Worm (Caenorhabditis elegans): ENCODE results near the gene acs-10.

The acs-10 gene

ce11 chrV:14182860-14183259 is 36.6 kb downstream of the acs-10 start, which contains the start of gene cest-2.3:
TSS of gene cest-2.3 (minus strand) at chrV:14182960.
- TF ChIP-seq sem-2 (GFP tag; optimal IDR thresholded peaks at IDR 0.05) (no peak), unc-39 (tag; optimal IDR thresholded peaks at IDR 0.05) (no peak), mls-2 (tag; optimal IDR thresholded peaks at IDR 0.05) (no peak), ceh-39 (tag; optimal IDR thresholded peaks at IDR 0.05) (no peak), cnd-1 (tag; optimal IDR thresholded peaks at IDR 0.05) (no peak)

DNA sequence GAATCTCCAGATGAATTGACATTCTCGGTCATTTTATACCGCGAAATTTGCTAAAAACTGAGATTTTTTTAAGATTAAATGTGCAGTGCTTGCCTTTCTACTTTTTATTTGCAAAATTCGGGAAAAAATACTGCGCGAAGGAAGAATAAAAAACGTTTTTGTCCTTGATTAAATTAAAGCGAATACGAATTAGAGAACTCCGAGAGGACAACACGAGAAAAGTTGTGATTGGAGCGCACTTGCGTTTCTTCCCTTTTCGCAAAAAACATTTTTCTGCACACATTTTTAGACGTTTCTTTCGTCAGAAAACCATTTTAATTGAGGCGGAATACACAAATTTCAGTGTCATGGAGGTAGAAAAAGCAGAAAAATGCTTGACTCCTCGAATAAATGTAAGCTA is 39.1 kb downstream of the acs-10 start, which contains the start of the genes trm-1 and ints-2:
Gene trm-1, minus strand, starts transcription at position 175 of the 400 bp plus-strand sequence.
Gene ints-2, plus strand, starts transcription at position 249 of the 400 bp plus-strand sequence.
- peak; percentile 12 for TF ChIP-seq lin-13 (tag; optimal IDR thresholded peaks at IDR 0.05)
- peak; percentile 96 for TF ChIP-seq ces-1 (GFP tag; optimal IDR thresholded peaks at IDR 0.05)
- TF ChIP-seq mep-1 (tag; optimal IDR thresholded peaks at IDR 0.05): peak; percentile 1
- peak; percentile 36 for TF ChIP-seq lsy-2 (tag; optimal IDR thresholded peaks at IDR 0.05)
- TF ChIP-seq ceh-39 (tag; optimal IDR thresholded peaks at IDR 0.05): no peak
- peak; percentile 34 for TF ChIP-seq unc-120 (tag; optimal IDR thresholded peaks at IDR 0.05; ENCODE audit: poor library complexity, severe bottlenecking)
- peak; percentile 11 for TF ChIP-seq sptf-1 (tag; optimal IDR thresholded peaks at IDR 0.05)
- no peak for TF ChIP-seq nhr-12 (tag; optimal IDR thresholded peaks at IDR 0.05)
- no peak for TF ChIP-seq nhr-28 (tag; optimal IDR thresholded peaks at IDR 0.05)
- no peak for TF ChIP-seq snpc-4 (tag; optimal IDR thresholded peaks at IDR 0.05)
- TF ChIP-seq elt-3 (tag; optimal IDR thresholded peaks at IDR 0.05): no peak

ce11 chrV:14187104-14187503 is 40.8 kb downstream of the acs-10 start:
- no peak for TF ChIP-seq ceh-83 (GFP tag; optimal IDR thresholded peaks at IDR 0.05)
- no peak for TF ChIP-seq ces-1 (GFP tag; optimal IDR thresholded peaks at IDR 0.05)
- TF ChIP-seq M03D4.4 (tag; optimal IDR thresholded peaks at IDR 0.05): no peak
- TF ChIP-seq lsy-2 (tag; optimal IDR thresholded peaks at IDR 0.05): no peak
- TF ChIP-seq lin-32 (GFP tag; optimal IDR thresholded peaks at IDR 0.05): no peak
- no peak for TF ChIP-seq hlh-1 (tag; optimal IDR thresholded peaks at IDR 0.05)
- TF ChIP-seq nhr-12 (tag; optimal IDR thresholded peaks at IDR 0.05): no peak
- TF ChIP-seq ceh-43 (GFP tag; optimal IDR thresholded peaks at IDR 0.05): no peak
- no peak for TF ChIP-seq unc-120 (tag; optimal IDR thresholded peaks at IDR 0.05; ENCODE audit: poor library complexity, severe bottlenecking)
- no peak for TF ChIP-seq elt-1 (tag; optimal IDR thresholded peaks at IDR 0.05; ENCODE audit: borderline replicate concordance, insufficient read depth)

- TF ChIP-seq ces-1 (GFP tag; optimal IDR thresholded peaks at IDR 0.05): no peak
- no peak for TF ChIP-seq snpc-4 (tag; optimal IDR thresholded peaks at IDR 0.05)
- no peak for TF ChIP-seq mls-2 (tag; optimal IDR thresholded peaks at IDR 0.05)
- no peak for TF ChIP-seq ceh-83 (GFP tag; optimal IDR thresholded peaks at IDR 0.05)
- TF ChIP-seq bed-3 (GFP tag; optimal IDR thresholded peaks at IDR 0.05): no peak
- TF ChIP-seq nhr-28 (tag; optimal IDR thresholded peaks at IDR 0.05): no peak
- TF ChIP-seq unc-39 (tag; optimal IDR thresholded peaks at IDR 0.05): no peak
- no peak for TF ChIP-seq hlh-1 (tag; optimal IDR thresholded peaks at IDR 0.05)
Measured at ce11 chrV:14192870-14193269, 46.6 kb downstream of the acs-10 start.

- TF ChIP-seq ham-2 (GFP tag; optimal IDR thresholded peaks at IDR 0.05): no peak
- no peak for TF ChIP-seq mab-5 (tag; optimal IDR thresholded peaks at IDR 0.05)
- TF ChIP-seq nhr-237 (tag; optimal IDR thresholded peaks at IDR 0.05): no peak
- peak; percentile 4 for TF ChIP-seq elt-3 (tag; optimal IDR thresholded peaks at IDR 0.05)
- peak; percentile 65 for TF ChIP-seq blmp-1 (tag; optimal IDR thresholded peaks at IDR 0.05)
- no peak for TF ChIP-seq ceh-39 (tag; optimal IDR thresholded peaks at IDR 0.05)
- peak; percentile 23 for TF ChIP-seq mep-1 (tag; optimal IDR thresholded peaks at IDR 0.05)
- no peak for TF ChIP-seq unc-39 (tag; optimal IDR thresholded peaks at IDR 0.05)
- TF ChIP-seq lsy-2 (tag; optimal IDR thresholded peaks at IDR 0.05): peak; percentile 35
- TF ChIP-seq zip-8 (tag; optimal IDR thresholded peaks at IDR 0.05): no peak
- TF ChIP-seq flh-1 (GFP tag; optimal IDR thresholded peaks at IDR 0.05): no peak
- no peak for TF ChIP-seq elt-1 (tag; optimal IDR thresholded peaks at IDR 0.05; ENCODE audit: borderline replicate concordance, insufficient read depth)
- no peak for TF ChIP-seq unc-120 (tag; optimal IDR thresholded peaks at IDR 0.05; ENCODE audit: poor library complexity, severe bottlenecking)
- no peak for TF ChIP-seq lin-13 (tag; optimal IDR thresholded peaks at IDR 0.05)
- peak; percentile 73 for TF ChIP-seq hlh-1 (tag; optimal IDR thresholded peaks at IDR 0.05)
- no peak for TF ChIP-seq ceh-83 (GFP tag; optimal IDR thresholded peaks at IDR 0.05)
- TF ChIP-seq mls-2 (tag; optimal IDR thresholded peaks at IDR 0.05): peak; percentile 11
- peak; percentile 58 for TF ChIP-seq ces-1 (GFP tag; optimal IDR thresholded peaks at IDR 0.05)
Measured at ce11 chrV:14193451-14193850, 47.2 kb downstream of the acs-10 start, which contains the start of gene atfs-1. TSS of gene atfs-1 (plus strand) at chrV:14193663.

- TF ChIP-seq M03D4.4 (tag; optimal IDR thresholded peaks at IDR 0.05) (no peak), nhr-12 (tag; optimal IDR thresholded peaks at IDR 0.05) (no peak)
Measured at ce11 chrV:14194514-14194913, 48.2 kb downstream of the acs-10 start.
